Worm (Caenorhabditis elegans): ENCODE measurements around the gene fbxb-21.

The fbxb-21 gene

DNA sequence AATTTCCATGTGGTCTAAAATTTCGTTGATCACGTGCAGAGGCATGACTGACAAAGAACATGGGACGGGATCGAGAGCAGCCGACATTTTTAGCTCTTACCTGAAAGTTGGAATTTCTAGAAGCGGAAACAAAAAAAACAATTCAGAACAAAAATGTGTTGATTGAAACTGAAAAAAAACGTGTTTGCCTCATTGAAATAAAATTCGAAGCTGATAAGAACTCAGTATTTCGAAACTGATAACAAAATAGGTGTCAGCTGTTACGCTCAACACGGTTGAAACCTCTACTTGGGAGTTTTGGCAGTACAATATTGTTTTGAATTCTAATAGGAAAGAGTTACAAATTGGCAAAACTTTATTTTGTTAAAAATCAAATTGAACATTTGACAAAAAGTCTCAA, 39.8 kb downstream of the fbxb-21 start:
- TF ChIP-seq nhr-28 (tag; optimal IDR thresholded peaks at IDR 0.05): no peak
- TF ChIP-seq pha-4 (tag; optimal IDR thresholded peaks at IDR 0.05): no peak
- no peak for TF ChIP-seq sem-2 (GFP tag; optimal IDR thresholded peaks at IDR 0.05)
- no peak for TF ChIP-seq lin-32 (GFP tag; optimal IDR thresholded peaks at IDR 0.05)
- no peak for TF ChIP-seq nhr-12 (tag; optimal IDR thresholded peaks at IDR 0.05)
- no peak for TF ChIP-seq nhr-2 (tag; optimal IDR thresholded peaks at IDR 0.05)
- no peak for TF ChIP-seq elt-1 (tag; optimal IDR thresholded peaks at IDR 0.05; ENCODE audit: borderline replicate concordance, insufficient read depth)
- no peak for TF ChIP-seq zip-8 (tag; optimal IDR thresholded peaks at IDR 0.05)
- no peak for TF ChIP-seq mep-1 (tag; optimal IDR thresholded peaks at IDR 0.05)
- TF ChIP-seq ceh-83 (GFP tag; optimal IDR thresholded peaks at IDR 0.05): no peak
- no peak for TF ChIP-seq ztf-11 (tag; optimal IDR thresholded peaks at IDR 0.05)
- TF ChIP-seq ceh-39 (tag; optimal IDR thresholded peaks at IDR 0.05): no peak
- TF ChIP-seq tbx-8 (GFP tag; optimal IDR thresholded peaks at IDR 0.05): no peak
- no peak for TF ChIP-seq unc-39 (tag; optimal IDR thresholded peaks at IDR 0.05)
- TF ChIP-seq sptf-1 (tag; optimal IDR thresholded peaks at IDR 0.05): no peak
- TF ChIP-seq M03D4.4 (tag; optimal IDR thresholded peaks at IDR 0.05): no peak

DNA sequence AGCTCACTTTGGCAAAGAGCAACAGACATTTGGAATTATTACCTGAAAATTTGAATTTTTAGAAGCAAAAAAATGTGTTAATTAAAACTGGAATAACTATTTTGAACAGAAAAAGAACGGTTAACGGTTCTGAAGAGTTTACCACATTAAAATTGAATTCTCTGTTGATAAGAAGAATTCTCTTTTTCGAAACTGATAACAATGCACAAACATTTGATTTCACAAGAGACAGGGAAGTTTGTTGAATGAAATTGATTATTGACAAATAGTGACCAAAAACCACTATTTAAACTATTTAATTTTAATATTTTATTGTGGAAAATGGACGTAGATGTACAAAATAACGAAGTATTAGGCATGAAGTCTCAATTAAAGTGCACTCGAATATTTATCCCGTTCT, 41.1 kb downstream of the fbxb-21 start:
- no peak for TF ChIP-seq lsy-2 (tag; optimal IDR thresholded peaks at IDR 0.05)

DNA sequence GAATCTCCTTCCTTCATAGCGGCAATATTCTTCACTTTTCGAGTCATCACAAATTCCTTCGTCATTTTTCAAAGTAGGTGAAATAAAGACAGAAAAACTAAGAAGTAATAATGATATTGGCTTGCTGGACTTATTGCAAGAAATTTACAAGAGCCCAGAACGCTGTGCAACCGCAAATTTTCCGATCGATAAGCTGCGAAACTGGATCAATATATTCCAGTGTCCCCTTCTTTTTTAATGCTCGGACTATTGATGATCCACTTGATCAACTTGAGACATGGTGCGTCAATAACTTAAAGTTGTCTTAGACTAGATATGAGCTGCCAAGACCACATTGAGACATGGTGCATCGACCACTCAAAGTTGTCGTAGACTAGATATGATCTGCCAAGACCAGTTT, 42.6 kb downstream of the fbxb-21 start, which contains the start of gene bath-33:
bath-33 (minus strand) TSS at position 101 of the 400 bp plus-strand sequence.
- no peak for TF ChIP-seq mab-5 (tag; optimal IDR thresholded peaks at IDR 0.05)
- no peak for TF ChIP-seq ham-2 (GFP tag; optimal IDR thresholded peaks at IDR 0.05)
- TF ChIP-seq flh-1 (GFP tag; optimal IDR thresholded peaks at IDR 0.05): no peak
- no peak for TF ChIP-seq cnd-1 (tag; optimal IDR thresholded peaks at IDR 0.05)
- no peak for TF ChIP-seq ztf-11 (tag; optimal IDR thresholded peaks at IDR 0.05)
- no peak for TF ChIP-seq snpc-4 (tag; optimal IDR thresholded peaks at IDR 0.05)
- no peak for TF ChIP-seq M03D4.4 (tag; optimal IDR thresholded peaks at IDR 0.05)
- TF ChIP-seq unc-62 (GFP tag; optimal IDR thresholded peaks at IDR 0.05): no peak
- TF ChIP-seq mls-2 (tag; optimal IDR thresholded peaks at IDR 0.05): no peak
- TF ChIP-seq unc-39 (tag; optimal IDR thresholded peaks at IDR 0.05): no peak

DNA sequence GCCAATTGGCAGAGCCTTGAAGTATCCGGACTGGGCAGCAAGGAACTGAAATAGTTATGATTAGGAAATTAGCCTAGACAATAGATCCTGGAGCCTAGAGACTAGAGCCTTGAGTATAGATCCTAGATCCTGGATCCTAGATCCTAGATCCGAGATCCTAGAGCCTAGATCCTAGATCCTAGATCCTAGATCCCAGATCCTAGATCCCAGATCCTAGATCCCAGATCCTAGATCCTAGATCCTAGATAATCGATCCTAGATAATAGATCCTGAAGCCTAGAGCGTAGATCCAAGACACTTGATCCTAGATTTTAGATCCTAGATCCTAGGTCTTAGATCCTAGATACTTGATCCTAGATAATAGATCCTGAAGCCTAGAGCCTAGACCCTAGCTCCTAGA, 43.7 kb downstream of the fbxb-21 start:
- TF ChIP-seq nhr-76 (tag; optimal IDR thresholded peaks at IDR 0.05): no peak
- TF ChIP-seq elt-1 (tag; optimal IDR thresholded peaks at IDR 0.05; ENCODE audit: borderline replicate concordance, insufficient read depth): peak; percentile 73

DNA sequence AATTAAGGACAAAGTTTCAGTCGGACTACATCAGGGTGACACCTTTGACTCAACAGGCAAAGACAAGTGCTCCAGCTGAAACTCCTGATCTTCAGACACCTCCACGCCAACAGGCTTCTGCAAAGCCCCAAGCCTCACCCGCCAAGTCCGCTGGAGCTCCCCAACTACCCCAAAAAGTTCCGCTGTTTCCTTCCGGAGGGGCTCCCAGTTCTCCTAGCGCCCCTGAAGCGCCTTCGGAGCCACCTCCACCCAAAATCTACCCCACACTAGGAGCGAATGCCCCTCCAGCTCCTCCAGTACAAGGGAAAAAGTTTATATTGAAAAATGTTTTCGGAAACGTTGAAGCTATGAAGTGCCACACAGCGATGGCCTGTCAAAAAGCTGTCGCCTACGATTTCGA, 45.6 kb downstream of the fbxb-21 start:
- TF ChIP-seq unc-62 (GFP tag; optimal IDR thresholded peaks at IDR 0.05) (no peak), zip-8 (tag; optimal IDR thresholded peaks at IDR 0.05) (no peak), nhr-12 (tag; optimal IDR thresholded peaks at IDR 0.05) (no peak), pha-4 (tag; optimal IDR thresholded peaks at IDR 0.05) (no peak), drap-1 (GFP tag; optimal IDR thresholded peaks at IDR 0.05) (no peak), nhr-237 (tag; optimal IDR thresholded peaks at IDR 0.05) (no peak), lsy-2 (tag; optimal IDR thresholded peaks at IDR 0.05) (no peak), ceh-43 (GFP tag; optimal IDR thresholded peaks at IDR 0.05) (no peak), mep-1 (tag; optimal IDR thresholded peaks at IDR 0.05) (no peak), mab-5 (tag; optimal IDR thresholded peaks at IDR 0.05) (no peak), ztf-11 (tag; optimal IDR thresholded peaks at IDR 0.05) (no peak), bed-3 (GFP tag; optimal IDR thresholded peaks at IDR 0.05) (no peak), tbx-8 (GFP tag; optimal IDR thresholded peaks at IDR 0.05) (no peak), nhr-2 (tag; optimal IDR thresholded peaks at IDR 0.05) (no peak), lin-32 (GFP tag; optimal IDR thresholded peaks at IDR 0.05) (no peak), mls-2 (tag; optimal IDR thresholded peaks at IDR 0.05) (no peak), elt-3 (tag; optimal IDR thresholded peaks at IDR 0.05) (no peak), blmp-1 (tag; optimal IDR thresholded peaks at IDR 0.05) (no peak)

DNA sequence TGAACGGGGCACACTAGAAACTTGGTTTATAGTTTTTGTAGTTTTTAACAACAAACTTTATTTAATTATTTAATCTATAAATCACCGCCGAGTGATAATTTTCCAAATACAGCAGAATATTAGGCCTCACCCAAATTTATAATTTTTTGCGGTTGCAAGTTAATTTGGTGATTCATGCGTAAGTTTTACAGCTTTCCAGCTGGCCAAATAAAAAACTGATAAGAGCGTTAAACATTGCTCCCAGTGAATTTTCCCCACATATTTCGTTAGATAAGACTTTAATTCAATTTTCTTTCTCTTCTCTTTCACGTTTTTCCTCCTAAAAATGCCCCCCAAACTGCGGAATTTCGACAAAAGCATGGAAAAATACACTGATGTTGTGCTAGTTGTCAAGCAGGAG, 47.2 kb downstream of the fbxb-21 start, which contains the start of gene bath-47:
bath-47 (plus strand) TSS at position 305 of the 400 bp plus-strand sequence.
- TF ChIP-seq zip-8 (tag; optimal IDR thresholded peaks at IDR 0.05) (no peak), lin-32 (GFP tag; optimal IDR thresholded peaks at IDR 0.05) (no peak), mep-1 (tag; optimal IDR thresholded peaks at IDR 0.05) (no peak), sptf-1 (tag; optimal IDR thresholded peaks at IDR 0.05) (no peak), tbx-8 (GFP tag; optimal IDR thresholded peaks at IDR 0.05) (no peak), ham-2 (GFP tag; optimal IDR thresholded peaks at IDR 0.05) (no peak), drap-1 (GFP tag; optimal IDR thresholded peaks at IDR 0.05) (no peak), blmp-1 (tag; optimal IDR thresholded peaks at IDR 0.05) (no peak), lin-13 (tag; optimal IDR thresholded peaks at IDR 0.05) (no peak), ces-1 (GFP tag; optimal IDR thresholded peaks at IDR 0.05) (no peak), unc-120 (tag; optimal IDR thresholded peaks at IDR 0.05; ENCODE audit: poor library complexity, severe bottlenecking) (no peak)
